Worm (Caenorhabditis elegans): ENCODE results near the gene C37C3.11.

C37C3.11 gene

DNA sequence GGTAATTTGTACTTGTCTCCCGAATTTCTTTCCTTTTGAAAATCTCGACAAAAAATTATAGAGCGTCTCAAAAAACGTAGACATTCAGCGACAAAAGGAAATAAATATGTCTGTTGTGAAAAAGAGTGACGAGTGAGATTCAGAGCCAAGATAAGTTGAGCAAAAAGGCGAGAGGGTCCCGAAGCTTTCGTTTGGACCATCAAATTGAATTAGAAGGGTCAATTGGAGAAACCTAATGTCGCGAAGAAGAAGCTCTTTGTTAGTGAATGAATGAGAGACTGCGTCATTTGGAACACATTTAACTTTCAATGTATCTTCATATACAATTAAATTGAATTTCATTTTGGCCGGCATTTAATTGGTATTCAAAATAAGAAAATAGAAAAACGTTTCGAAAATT, 48.1 kb downstream of the C37C3.11 start:
- TF ChIP-seq set-16 (GFP tag; IDR thresholded peaks at IDR 0.05) (no peak), ces-1 (GFP tag; optimal IDR thresholded peaks at IDR 0.05) (peak; percentile 65), fkh-10 (GFP tag; optimal IDR thresholded peaks at IDR 0.05) (peak; percentile 56), ctbp-1 (GFP tag; IDR thresholded peaks at IDR 0.05) (0 out of 2 replicates have a peak, but pooled peaks have one; percentile 31), spr-1 (tag; optimal IDR thresholded peaks at IDR 0.05) (no peak)

DNA sequence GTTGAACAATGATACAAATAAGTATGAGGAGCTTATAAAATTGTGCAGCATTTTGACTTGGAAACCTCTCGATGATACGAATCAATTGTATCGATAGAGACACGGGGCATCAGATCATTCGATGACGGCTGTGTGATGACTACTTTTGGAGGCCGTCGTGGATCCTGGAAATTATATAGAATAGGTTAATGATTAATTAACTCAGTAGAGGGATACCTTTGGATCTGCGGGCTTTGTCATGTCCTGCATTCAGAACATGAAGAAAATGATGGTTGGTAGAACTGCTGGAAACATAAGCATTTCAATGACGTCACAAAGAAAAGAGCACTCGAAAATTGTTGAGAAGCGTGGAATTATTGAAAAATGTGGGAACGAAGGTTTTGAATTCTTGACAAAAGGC, 50.0 kb downstream of the C37C3.11 start, which contains the start of gene ZK742.6:
Gene ZK742.6, minus strand, starts transcription at position 342 of the 400 bp plus-strand sequence.
- TF ChIP-seq Y5F2A.4 (GFP tag; optimal IDR thresholded peaks at IDR 0.05) (no peak), Y48G9A.11 (GFP tag; IDR thresholded peaks at IDR 0.05) (no peak), unc-62 (GFP tag; optimal IDR thresholded peaks at IDR 0.05 in 1 of 2) (no peak), unc-62 (tag; optimal IDR thresholded peaks at IDR 0.05) (no peak), F44E2.7 (GFP tag; IDR thresholded peaks at IDR 0.05) (no peak), lim-7 (GFP tag; IDR thresholded peaks at IDR 0.05) (no peak), egl-27 (tag; optimal IDR thresholded peaks at IDR 0.05) (no peak), dmd-9 (GFP tag; IDR thresholded peaks at IDR 0.05) (no peak), nhr-11 (tag; optimal IDR thresholded peaks at IDR 0.05) (no peak), vab-7 (GFP tag; IDR thresholded peaks at IDR 0.05) (no peak), mdl-1 (tag; optimal IDR thresholded peaks at IDR 0.05) (no peak), F26F4.8 (GFP tag; conservative IDR thresholded peaks at IDR 0.05) (no peak), zip-2 (tag; optimal IDR thresholded peaks at IDR 0.05) (no peak), Y105C5A.15 (GFP tag; IDR thresholded peaks at IDR 0.05) (no peak), ZK337.2 (GFP tag; IDR thresholded peaks at IDR 0.05) (no peak), mxl-2 (GFP tag; conservative IDR thresholded peaks at IDR 0.05) (no peak), madf-9 (GFP tag; conservative IDR thresholded peaks at IDR 0.05) (no peak), gei-8 (GFP tag; optimal IDR thresholded peaks at IDR 0.05) (no peak), mdt-29 (GFP tag; IDR thresholded peaks at IDR 0.05) (no peak), D1046.2 (GFP tag; IDR thresholded peaks at IDR 0.05) (no peak)

Measured in whole organism, L4 larva.